Fruit fly (Drosophila melanogaster): ENCODE data around the gene CG12268.

The CG12268 gene

dm6 chr3R:23914415-23915041 is 33.7 kb downstream of the CG12268 start:
- TF ChIP-seq psq (GFP tag; optimal IDR thresholded peaks at IDR 0.05) (no peak), ey (GFP tag; optimal IDR thresholded peaks at IDR 0.05) (no peak), fru (GFP tag; optimal IDR thresholded peaks at IDR 0.05) (no peak), sage (GFP tag; optimal IDR thresholded peaks at IDR 0.05) (no peak), CG32264 (GFP tag; optimal IDR thresholded peaks at IDR 0.05) (no peak), Vsx2 (GFP tag; optimal IDR thresholded peaks at IDR 0.05; ENCODE audit: partially characterized antibody) (peak; percentile 3), Hnf4 (GFP tag; optimal IDR thresholded peaks at IDR 0.05) (no peak), brk (GFP tag; optimal IDR thresholded peaks at IDR 0.05) (no peak), br (GFP tag; optimal IDR thresholded peaks at IDR 0.05) (no peak), tai (GFP tag; optimal IDR thresholded peaks at IDR 0.05) (no peak), Hr78 (GFP tag; optimal IDR thresholded peaks at IDR 0.05) (no peak), Dif (GFP tag; optimal IDR thresholded peaks at IDR 0.05; ENCODE audit: partially characterized antibody) (peak; percentile 1), lola (GFP tag; optimal IDR thresholded peaks at IDR 0.05) (no peak), Jra (GFP tag; optimal IDR thresholded peaks at IDR 0.05) (no peak), OdsH (GFP tag; optimal IDR thresholded peaks at IDR 0.05) (no peak), foxo (GFP tag; optimal IDR thresholded peaks at IDR 0.05) (no peak)

dm6 chr3R:23912349-23912748 is 35.9 kb downstream of the CG12268 start:
- TF ChIP-seq Vsx2 (GFP tag; optimal IDR thresholded peaks at IDR 0.05; ENCODE audit: partially characterized antibody) (no peak), Dfd (GFP tag; optimal IDR thresholded peaks at IDR 0.05) (peak; percentile 41)

- TF ChIP-seq OdsH (GFP tag; optimal IDR thresholded peaks at IDR 0.05) = no peak
- TF ChIP-seq rgr (GFP tag; optimal IDR thresholded peaks at IDR 0.05) = no peak
- no peak for TF ChIP-seq lola (GFP tag; optimal IDR thresholded peaks at IDR 0.05)
- TF ChIP-seq pan (optimal IDR thresholded peaks at IDR 0.05) = no peak
- no peak for TF ChIP-seq Myc (optimal IDR thresholded peaks at IDR 0.05)
- peak; percentile 11 for TF ChIP-seq Dfd (GFP tag; optimal IDR thresholded peaks at IDR 0.05)
- TF ChIP-seq woc (GFP tag; optimal IDR thresholded peaks at IDR 0.05) = no peak
- no peak for TF ChIP-seq sv (GFP tag; optimal IDR thresholded peaks at IDR 0.05)
These were observed 37.0 kb downstream of the CG12268 start for dm6 chr3R:23911073-23911690.

dm6 chr3R:23910260-23910887 is 37.9 kb downstream of the CG12268 start:
- TF ChIP-seq foxo (GFP tag; optimal IDR thresholded peaks at IDR 0.05) (no peak), Hnf4 (GFP tag; optimal IDR thresholded peaks at IDR 0.05) (no peak), lola (GFP tag; optimal IDR thresholded peaks at IDR 0.05) (no peak), br (GFP tag; optimal IDR thresholded peaks at IDR 0.05) (no peak), HLH106 (tag; optimal IDR thresholded peaks at IDR 0.05) (no peak), Vsx2 (GFP tag; optimal IDR thresholded peaks at IDR 0.05; ENCODE audit: partially characterized antibody) (no peak), GATAd (GFP tag; optimal IDR thresholded peaks at IDR 0.05) (no peak), Dfd (GFP tag; optimal IDR thresholded peaks at IDR 0.05) (no peak)

dm6 chr3R:23909347-23909862 is 38.8 kb downstream of the CG12268 start:
- peak; percentile 61 for TF ChIP-seq psq (GFP tag; optimal IDR thresholded peaks at IDR 0.05)
- no peak for TF ChIP-seq lola (GFP tag; optimal IDR thresholded peaks at IDR 0.05)
- no peak for TF ChIP-seq Myc (optimal IDR thresholded peaks at IDR 0.05)
- peak; percentile 67 for TF ChIP-seq OdsH (GFP tag; optimal IDR thresholded peaks at IDR 0.05)
- peak; percentile 26 for TF ChIP-seq woc (GFP tag; optimal IDR thresholded peaks at IDR 0.05)
- TF ChIP-seq brk (GFP tag; optimal IDR thresholded peaks at IDR 0.05) = peak; percentile 49
- peak; percentile 48 for TF ChIP-seq dmrt93B (GFP tag; optimal IDR thresholded peaks at IDR 0.05)
- TF ChIP-seq fru (GFP tag; optimal IDR thresholded peaks at IDR 0.05) = peak; percentile 53
- peak; percentile 7 for TF ChIP-seq Jra (GFP tag; optimal IDR thresholded peaks at IDR 0.05)
- no peak for TF ChIP-seq Dfd (GFP tag; optimal IDR thresholded peaks at IDR 0.05)
- peak; percentile 26 for TF ChIP-seq Hnf4 (GFP tag; optimal IDR thresholded peaks at IDR 0.05)
- TF ChIP-seq CG9705 (GFP tag; optimal IDR thresholded peaks at IDR 0.05) = no peak
- TF ChIP-seq h (GFP tag; optimal IDR thresholded peaks at IDR 0.05) = peak; percentile 75
- peak in 1 of 2 experiments; percentile 53 for TF ChIP-seq foxo (GFP tag; optimal IDR thresholded peaks at IDR 0.05)
- TF ChIP-seq tai (GFP tag; optimal IDR thresholded peaks at IDR 0.05) = peak; percentile 71
- no peak for TF ChIP-seq CG32264 (GFP tag; optimal IDR thresholded peaks at IDR 0.05)
- TF ChIP-seq Abd-B (GFP tag; optimal IDR thresholded peaks at IDR 0.05) = no peak
- TF ChIP-seq sv (GFP tag; optimal IDR thresholded peaks at IDR 0.05) = no peak
- no peak for TF ChIP-seq usp (GFP tag; optimal IDR thresholded peaks at IDR 0.05)
- no peak for TF ChIP-seq Hr83 (GFP tag; optimal IDR thresholded peaks at IDR 0.05; ENCODE audit: poor library complexity, severe bottlenecking)
- TF ChIP-seq GATAd (GFP tag; optimal IDR thresholded peaks at IDR 0.05) = no peak
- TF ChIP-seq jim (GFP tag; optimal IDR thresholded peaks at IDR 0.05) = no peak
- TF ChIP-seq ey (GFP tag; optimal IDR thresholded peaks at IDR 0.05) = peak; percentile 63
- no peak for TF ChIP-seq N (GFP tag; optimal IDR thresholded peaks at IDR 0.05)
- peak; percentile 67 for TF ChIP-seq br (GFP tag; optimal IDR thresholded peaks at IDR 0.05)
- no peak for TF ChIP-seq Dif (GFP tag; optimal IDR thresholded peaks at IDR 0.05; ENCODE audit: partially characterized antibody)
- peak; percentile 55 for TF ChIP-seq HLH106 (tag; optimal IDR thresholded peaks at IDR 0.05)
- no peak for TF ChIP-seq dsf (GFP tag; optimal IDR thresholded peaks at IDR 0.05; ENCODE audit: borderline replicate concordance)
- TF ChIP-seq rgr (GFP tag; optimal IDR thresholded peaks at IDR 0.05) = peak; percentile 72
- no peak for TF ChIP-seq Rel (GFP tag; optimal IDR thresholded peaks at IDR 0.05)
- TF ChIP-seq Rel (tag; optimal IDR thresholded peaks at IDR 0.05) = no peak
- TF ChIP-seq Sp1 (GFP tag; optimal IDR thresholded peaks at IDR 0.05) = peak; percentile 62
